Fruit fly (Drosophila melanogaster): ENCODE measurements around the gene CG42750.

- TF ChIP-seq CTCF (optimal IDR thresholded peaks at IDR 0.05): no peak
- TF ChIP-seq CG8478 (optimal IDR thresholded peaks at IDR 0.05): no peak
These were observed 39.1 kb downstream of the CG42750 start for dm6 chr2L:18236493-18236892.

Data from S2 (cell line).